Worm (Caenorhabditis elegans) whole organism, young adult: ENCODE measurements around the gene F55A11.8.

ENCODE experiments used
- B0019.2 ChIP-seq: fragments of 200-800 bp; sonication (Bioruptor generic); conservative IDR thresholded peaks from 2 replicates; pipeline ENCODE4 v1.3.6; 2022; ENCODE audit warnings: missing genetic modification reagents, missing genetic modification characterization, missing compliant biosample characterization
- F10E7.11 ChIP-seq: sonication (generic microtip); optimal IDR thresholded peaks from 2 replicates; lab custom pipeline; 2017; ENCODE audit warnings: mild to moderate bottlenecking, missing genetic modification characterization, moderate library complexity, missing compliant biosample characterization
- F22D6.2 ChIP-seq: sonication (generic microtip); optimal IDR thresholded peaks from 2 replicates; lab custom pipeline; 2016; ENCODE audit warnings: mild to moderate bottlenecking, missing genetic modification characterization, missing compliant biosample characterization
- F23B12.7 ChIP-seq: sonication (generic microtip); optimal IDR thresholded peaks from 2 replicates; lab custom pipeline; 2017; ENCODE audit warnings: missing genetic modification characterization, mild to moderate bottlenecking, missing compliant biosample characterization, antibody characterized with exemption, moderate library complexity; ENCODE audit not compliant: insufficient read depth
- F39B2.1 ChIP-seq: fragments of 200-800 bp; sonication (Bioruptor generic); IDR thresholded peaks from 2 replicates; pipeline ENCODE4 v1.3.6; 2022; ENCODE audit warnings: missing genetic modification reagents, missing genetic modification characterization, missing compliant biosample characterization
- F49E8.2 ChIP-seq: sonication (generic microtip); optimal IDR thresholded peaks from 3 replicates; lab custom pipeline; 2017; ENCODE audit warnings: missing genetic modification characterization, mild to moderate bottlenecking, missing compliant biosample characterization, antibody characterized with exemption, moderate library complexity; ENCODE audit not compliant: insufficient read depth
- akir-1 ChIP-seq: fragments of 200-800 bp; sonication (Bioruptor generic); optimal IDR thresholded peaks from 2 replicates; lab custom pipeline; 2018; ENCODE audit warnings: mild to moderate bottlenecking, missing genetic modification characterization, moderate library complexity, missing compliant biosample characterization
- ama-1 ChIP-seq, 3 experiments: fragments of 150-350 bp in 1 of 3; sonication (generic microtip) in 2 of 3; optimal IDR thresholded peaks; 2 replicates each; lab custom pipeline; 2014 to 2018; ENCODE audit warnings: missing biosample characterization in 2 of 3, missing genetic modification characterization in 2 of 3, missing genetic modification reagents in 2 of 3
- aptf-2 ChIP-seq: fragments of 200-800 bp; sonication (Bioruptor generic); conservative IDR thresholded peaks from 2 replicates; pipeline ENCODE4 v1.3.6; 2022; ENCODE audit warnings: missing genetic modification reagents, missing genetic modification characterization, missing compliant biosample characterization
- atf-7 ChIP-seq: sonication (generic microtip); optimal IDR thresholded peaks from 2 replicates; lab custom pipeline; 2017; ENCODE audit warnings: mild to moderate bottlenecking, missing genetic modification characterization, missing compliant biosample characterization
- athp-1 ChIP-seq: sonication (generic microtip); optimal IDR thresholded peaks from 2 replicates; lab custom pipeline; 2017; ENCODE audit warnings: mild to moderate bottlenecking, missing genetic modification characterization, missing compliant biosample characterization
- bed-1 ChIP-seq: fragments of 200-800 bp; sonication (Bioruptor generic); IDR thresholded peaks from 2 replicates; pipeline ENCODE4 v1.3.6; 2022; ENCODE audit warnings: missing genetic modification reagents, missing genetic modification characterization, missing compliant biosample characterization
- ccch-3 ChIP-seq: fragments of 200-800 bp; sonication (Bioruptor generic); optimal IDR thresholded peaks from 2 replicates; lab custom pipeline; 2018; ENCODE audit warnings: mild to moderate bottlenecking, missing genetic modification characterization, missing compliant biosample characterization
- cebp-2 ChIP-seq: fragments of 200-800 bp; sonication (Bioruptor generic); IDR thresholded peaks from 2 replicates; pipeline ENCODE4 v1.3.6; 2022; ENCODE audit warnings: missing genetic modification characterization, missing compliant biosample characterization
- ceh-100 ChIP-seq: fragments of 200-800 bp; sonication (Bioruptor generic); IDR thresholded peaks from 2 replicates; pipeline ENCODE4 v1.3.6; 2022; ENCODE audit warnings: missing genetic modification reagents, missing genetic modification characterization, missing compliant biosample characterization
- ceh-40 ChIP-seq: fragments of 200-800 bp; sonication (Bioruptor generic); IDR thresholded peaks from 2 replicates; pipeline ENCODE4 v1.3.6; 2022; ENCODE audit warnings: missing genetic modification characterization, missing compliant biosample characterization
- ceh-79 ChIP-seq: sonication (generic microtip); optimal IDR thresholded peaks from 2 replicates; lab custom pipeline; 2017; ENCODE audit warnings: mild to moderate bottlenecking, missing genetic modification characterization, missing compliant biosample characterization
- ceh-91 ChIP-seq: fragments of 200-800 bp; sonication (Bioruptor generic); IDR thresholded peaks from 2 replicates; pipeline ENCODE4 v1.3.6; 2022; ENCODE audit warnings: missing genetic modification reagents, missing genetic modification characterization, missing compliant biosample characterization
- efl-1 ChIP-seq: fragments of 150-350 bp; optimal IDR thresholded peaks from 2 replicates; lab custom pipeline; 2014; ENCODE audit warnings: missing biosample characterization, missing genetic modification reagents, missing genetic modification characterization
- egrh-3 ChIP-seq: fragments of 200-800 bp; sonication (Bioruptor generic); IDR thresholded peaks from 2 replicates; pipeline ENCODE4 v1.3.6; 2022; ENCODE audit warnings: missing genetic modification reagents, missing genetic modification characterization, missing compliant biosample characterization
- ekl-4 ChIP-seq: fragments of 200-800 bp; sonication (Bioruptor generic); IDR thresholded peaks from 2 replicates; pipeline ENCODE4 v1.3.6; 2022; ENCODE audit warnings: missing genetic modification reagents, missing genetic modification characterization, missing compliant biosample characterization
- him-1 ChIP-seq: sonication (generic microtip); optimal IDR thresholded peaks from 2 replicates; lab custom pipeline; 2016; ENCODE audit warnings: missing genotype, missing genetic modification reagents, missing genetic modification characterization, missing compliant biosample characterization
- hlh-12 ChIP-seq: sonication (generic microtip); optimal IDR thresholded peaks from 2 replicates; lab custom pipeline; 2016; ENCODE audit warnings: missing genetic modification characterization, missing compliant biosample characterization
- hmg-1.2 ChIP-seq: fragments of 200-800 bp; sonication (Bioruptor generic); IDR thresholded peaks from 2 replicates; pipeline ENCODE4 v1.3.6; 2022; ENCODE audit warnings: missing genetic modification reagents, missing genetic modification characterization, missing compliant biosample characterization
- lag-1 ChIP-seq: fragments of 200-800 bp; sonication (Bioruptor generic); IDR thresholded peaks from 2 replicates; pipeline ENCODE4 v1.3.6; 2022; ENCODE audit warnings: missing genetic modification reagents, missing genetic modification characterization, missing compliant biosample characterization
- madf-6 ChIP-seq: fragments of 200-800 bp; sonication (Bioruptor generic); IDR thresholded peaks from 2 replicates; pipeline ENCODE4 v1.3.6; 2022; ENCODE audit warnings: missing genetic modification reagents, missing genetic modification characterization, missing compliant biosample characterization
- mes-4 ChIP-seq: sonication (generic microtip); optimal IDR thresholded peaks from 2 replicates; lab custom pipeline; 2016; ENCODE audit warnings: missing genotype, missing genetic modification characterization, missing compliant biosample characterization
- mxl-1 ChIP-seq: sonication (generic microtip); optimal IDR thresholded peaks from 2 replicates; lab custom pipeline; 2016; ENCODE audit warnings: missing genetic modification characterization, missing compliant biosample characterization
- nhr-120 ChIP-seq: fragments of 200-800 bp; sonication (Bioruptor generic); IDR thresholded peaks from 2 replicates; pipeline ENCODE4 v1.3.6; 2022; ENCODE audit warnings: missing genetic modification characterization, missing compliant biosample characterization
- nhr-90 ChIP-seq: sonication (generic microtip); optimal IDR thresholded peaks from 2 replicates; lab custom pipeline; 2016; ENCODE audit warnings: missing genotype, mild to moderate bottlenecking, missing genetic modification characterization, missing compliant biosample characterization
- pbrm-1 ChIP-seq: fragments of 200-800 bp; sonication (Bioruptor generic); IDR thresholded peaks from 2 replicates; pipeline ENCODE4 v1.3.6; 2022; ENCODE audit warnings: missing genetic modification reagents, missing genetic modification characterization, missing compliant biosample characterization
- rcor-1 ChIP-seq: fragments of 200-800 bp; sonication (Bioruptor generic); IDR thresholded peaks from 2 replicates; pipeline ENCODE4 v1.3.6; 2022; ENCODE audit warnings: missing genetic modification reagents, missing genetic modification characterization, missing compliant biosample characterization
- repo-1 ChIP-seq: sonication (generic microtip); optimal IDR thresholded peaks from 2 replicates; lab custom pipeline; 2017; ENCODE audit warnings: mild to moderate bottlenecking, missing genetic modification characterization, missing compliant biosample characterization
- rpc-1 ChIP-seq, 2 experiments: fragments of 150-350 bp in 1 of 2; sonication (generic microtip) in 1 of 2; optimal IDR thresholded peaks; 2 replicates each; lab custom pipeline; 2014 to 2018; ENCODE audit warnings: missing biosample characterization in 1 of 2, missing genetic modification characterization in 1 of 2, missing genetic modification reagents in 1 of 2, missing genotype in 1 of 2
- sea-2 ChIP-seq: fragments of 200-800 bp; sonication (Bioruptor generic); IDR thresholded peaks from 2 replicates; pipeline ENCODE4 v1.3.6; 2022; ENCODE audit warnings: missing genetic modification characterization, missing compliant biosample characterization
- snpc-1.1 ChIP-seq: sonication (generic microtip); optimal IDR thresholded peaks from 2 replicates; lab custom pipeline; 2017; ENCODE audit warnings: missing genetic modification characterization, mild to moderate bottlenecking, missing compliant biosample characterization, antibody characterized with exemption, moderate library complexity, missing genotype, missing genetic modification reagents; ENCODE audit not compliant: insufficient read depth
- somi-1 ChIP-seq: fragments of 200-800 bp; sonication (Bioruptor generic); optimal IDR thresholded peaks from 2 replicates; lab custom pipeline; 2018; ENCODE audit warnings: mild to moderate bottlenecking, missing genetic modification characterization, missing compliant biosample characterization
- sptf-2 ChIP-seq: fragments of 200-800 bp; sonication (Bioruptor generic); optimal IDR thresholded peaks from 2 replicates; lab custom pipeline; 2018; ENCODE audit warnings: mild to moderate bottlenecking, missing genetic modification characterization, missing compliant biosample characterization
- tlf-1 ChIP-seq: fragments of 200-800 bp; sonication (Bioruptor generic); optimal IDR thresholded peaks from 2 replicates; lab custom pipeline; 2018; ENCODE audit warnings: mild to moderate bottlenecking, missing genetic modification characterization, missing compliant biosample characterization
- ztf-22 ChIP-seq: fragments of 200-800 bp; sonication (Bioruptor generic); optimal IDR thresholded peaks from 2 replicates; lab custom pipeline; 2018; ENCODE audit warnings: mild to moderate bottlenecking, missing genetic modification characterization, moderate library complexity, missing compliant biosample characterization
- ztf-25 ChIP-seq: fragments of 200-800 bp; sonication (Bioruptor generic); IDR thresholded peaks from 2 replicates; pipeline ENCODE4 v1.3.6; 2022; ENCODE audit warnings: missing genetic modification reagents, missing genetic modification characterization, missing compliant biosample characterization
- ztf-3 ChIP-seq: fragments of 200-800 bp; sonication (Bioruptor generic); optimal IDR thresholded peaks from 2 replicates; lab custom pipeline; 2018; ENCODE audit warnings: mild to moderate bottlenecking, missing genetic modification characterization, missing compliant biosample characterization

The F55A11.8 gene

DNA sequence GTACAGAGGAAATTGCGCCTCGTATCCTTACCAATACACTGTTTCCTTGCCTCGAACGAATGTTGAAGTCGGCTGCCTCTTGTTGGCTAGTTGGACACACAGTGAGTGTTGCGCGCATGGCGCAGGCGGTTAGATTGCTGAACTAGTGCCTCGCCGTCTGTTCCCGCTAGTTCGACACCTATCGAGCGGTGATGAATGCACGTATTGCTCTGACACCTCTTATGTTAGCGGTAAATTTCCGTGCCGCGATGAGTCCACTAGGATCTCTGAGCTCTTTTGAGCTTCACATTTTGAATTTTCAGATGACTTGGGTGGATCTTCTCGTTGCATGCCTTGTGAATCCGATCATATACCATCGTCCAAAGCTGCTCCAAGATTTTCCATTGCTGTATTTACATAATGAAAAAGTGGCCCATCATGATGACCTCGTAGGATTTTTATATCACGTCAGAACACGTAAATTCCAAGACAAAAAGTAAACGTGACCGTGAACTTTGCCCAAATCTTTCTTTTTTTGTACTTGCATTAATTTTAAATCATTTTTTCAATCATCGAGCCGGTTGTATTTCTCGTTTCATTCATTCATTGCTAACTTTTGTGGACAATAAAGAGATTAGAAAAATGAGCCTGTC is 5.1 kb upstream of the F55A11.8 start, which contains the start of gene F55A11.11 (continued):
- peak; percentile 88 for TF ChIP-seq pbrm-1 (GFP tag; lab: Robert Waterston, UW)
- TF ChIP-seq mes-4 (tag; lab: Kevin White, UChicago), result peak; percentile 84
- peak; percentile 73 for TF ChIP-seq F23B12.7 (tag; lab: Kevin White, UChicago)
- peak; percentile 78; the same call in 1 of the 2 replicates for TF ChIP-seq ceh-40
- TF ChIP-seq mxl-1 (tag; lab: Kevin White, UChicago), result peak; percentile 94
- TF ChIP-seq sptf-2 (GFP tag; lab: Kevin White, UChicago), result peak; percentile 60
- peak; percentile 78 for TF ChIP-seq F10E7.11 (tag; lab: Kevin White, UChicago)
- TF ChIP-seq aptf-2 (GFP tag; lab: Robert Waterston, UW), result 0 out of 2 replicates have a peak, but pooled peaks have one; percentile 7
- TF ChIP-seq madf-6 (GFP tag; lab: Robert Waterston, UW), result peak; percentile 82
- peak; percentile 74; the same call in 1 of the 2 replicates for TF ChIP-seq sea-2 (GFP tag; lab: Robert Waterston, UW)
- peak; percentile 96 for TF ChIP-seq nhr-90 (tag; lab: Kevin White, UChicago)
- TF ChIP-seq rcor-1 (GFP tag; lab: Robert Waterston, UW), result peak; percentile 84
- peak; percentile 92 for TF ChIP-seq cebp-2 (GFP tag; lab: Robert Waterston, UW)
- peak; percentile 94 for TF ChIP-seq repo-1 (tag; lab: Kevin White, UChicago)
- peak; percentile 97 for TF ChIP-seq him-1
- TF ChIP-seq B0019.2 (GFP tag; lab: Robert Waterston, UW), result peak; percentile 76
- no peak for TF ChIP-seq ama-1 (optimal IDR thresholded peaks at IDR 0.05; lab: Kevin White, UChicago)
- peak; percentile 55 to 91 for TF ChIP-seq ama-1 (GFP tag; optimal IDR thresholded peaks at IDR 0.05; lab: Kevin White, UChicago)
- TF ChIP-seq rpc-1 (optimal IDR thresholded peaks at IDR 0.05; lab: Kevin White, UChicago), result peak; percentile 97
- peak; percentile 98 for TF ChIP-seq rpc-1 (tag; optimal IDR thresholded peaks at IDR 0.05; lab: Kevin White, UChicago)
- TF ChIP-seq ztf-25, result peak; percentile 87
- TF ChIP-seq ceh-91 (GFP tag; lab: Robert Waterston, UW), result no peak
- peak; percentile 82 for TF ChIP-seq ceh-79 (tag; lab: Kevin White, UChicago)

DNA sequence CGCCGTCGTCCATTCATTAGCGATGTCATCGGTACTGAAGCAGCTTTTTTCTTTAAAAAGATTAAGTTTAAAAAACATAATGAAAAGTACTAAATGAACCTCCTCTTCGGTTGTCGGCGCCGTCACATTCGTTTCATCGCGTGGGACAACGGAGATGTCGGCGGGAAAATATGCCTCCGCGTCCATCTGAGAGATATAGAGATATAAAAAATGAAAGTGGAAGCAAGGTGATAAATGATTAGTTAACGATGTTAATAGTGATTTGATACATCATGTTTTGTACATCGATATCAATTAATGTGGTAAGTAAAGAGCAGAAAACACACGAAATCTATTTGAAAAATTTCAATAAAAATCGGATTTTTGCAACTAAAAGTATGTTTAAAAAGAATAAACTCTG is 730 bp upstream of the F55A11.8 start, which contains the start of gene F55A11.7:
Gene F55A11.7 (minus strand): TSS at position 186 of the 400 bp plus-strand sequence.
- TF ChIP-seq hlh-12 (tag; lab: Kevin White, UChicago) (no peak), ccch-3 (GFP tag; lab: Kevin White, UChicago) (no peak), lag-1 (GFP tag; lab: Robert Waterston, UW) (no peak), hmg-1.2 (GFP tag; lab: Robert Waterston, UW) (no peak), F39B2.1 (GFP tag; lab: Robert Waterston, UW) (no peak), ekl-4 (GFP tag; lab: Robert Waterston, UW) (no peak), atf-7 (tag; lab: Kevin White, UChicago) (no peak), ceh-100 (GFP tag; lab: Robert Waterston, UW) (no peak), snpc-1.1 (tag; lab: Kevin White, UChicago) (no peak), tlf-1 (GFP tag; lab: Kevin White, UChicago) (no peak), egrh-3 (GFP tag; lab: Robert Waterston, UW) (no peak)

DNA sequence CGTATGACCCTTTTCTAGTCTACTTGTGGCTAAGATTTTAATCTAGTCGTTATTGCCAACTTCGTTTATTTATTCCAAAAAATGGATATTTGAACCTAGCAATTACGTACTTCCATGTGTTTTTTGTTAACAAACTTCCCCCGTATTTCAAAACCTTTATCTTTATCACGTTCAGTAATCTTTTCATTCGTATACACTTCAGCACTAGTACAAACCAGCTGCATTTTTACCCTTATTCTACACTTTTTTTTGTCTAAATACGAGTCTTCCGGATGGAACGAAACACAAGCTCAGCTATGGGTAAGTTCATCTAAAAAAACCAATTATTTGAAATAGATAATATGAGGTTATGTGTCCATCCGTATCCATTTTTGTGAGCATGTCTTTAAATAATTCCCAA is 1.5 kb downstream of the F55A11.8 start, which contains the start of gene D2023.1:
Gene D2023.1 (plus strand): TSS at position 77 of the 400 bp plus-strand sequence.
- TF ChIP-seq ztf-22, result no peak
- TF ChIP-seq hmg-1.2 (GFP tag; lab: Robert Waterston, UW), result no peak
- TF ChIP-seq F49E8.2, result no peak
- no peak for TF ChIP-seq bed-1
- TF ChIP-seq hlh-12 (tag; lab: Kevin White, UChicago), result no peak
- TF ChIP-seq F23B12.7 (tag; lab: Kevin White, UChicago), result no peak
- no peak for TF ChIP-seq ekl-4 (GFP tag; lab: Robert Waterston, UW)
- no peak for TF ChIP-seq akir-1 (GFP tag; lab: Kevin White, UChicago)
- TF ChIP-seq ztf-3 (GFP tag; lab: Kevin White, UChicago), result no peak
- TF ChIP-seq ztf-25, result no peak
- no peak for TF ChIP-seq somi-1
- TF ChIP-seq nhr-120, result no peak
- no peak for TF ChIP-seq efl-1 (GFP tag; lab: Kevin White, UChicago)
- no peak for TF ChIP-seq athp-1 (tag; lab: Kevin White, UChicago)
- no peak for TF ChIP-seq F22D6.2 (tag; lab: Kevin White, UChicago)
